Worm (Caenorhabditis elegans) whole organism, L4 larva: Measurements from ENCODE around the gene gpx-4.

ENCODE experiments used
- F10B5.3 ChIP-seq: sonication (generic microtip); optimal IDR thresholded peaks from 2 replicates; lab custom pipeline; 2016; ENCODE audit warnings: mild to moderate bottlenecking, missing genetic modification characterization, missing compliant biosample characterization
- F37D6.2 ChIP-seq: sonication (generic microtip); optimal IDR thresholded peaks from 2 replicates; lab custom pipeline; 2016; ENCODE audit warnings: mild to moderate bottlenecking, missing genetic modification characterization, missing compliant biosample characterization
- R02D3.7 ChIP-seq: fragments of 150-350 bp; sonication (generic microtip); optimal IDR thresholded peaks from 3 replicates; lab custom pipeline; 2014; ENCODE audit warnings: missing biosample characterization, missing genetic modification characterization
- T20F7.1 ChIP-seq: fragments of 200-800 bp; sonication (Bioruptor generic); optimal IDR thresholded peaks from 2 replicates; lab custom pipeline; 2018; ENCODE audit warnings: mild to moderate bottlenecking, missing genetic modification characterization, missing compliant biosample characterization
- T26A8.4 ChIP-seq: fragments of 200-800 bp; sonication (Bioruptor generic); IDR thresholded peaks from 2 replicates; pipeline ENCODE4 v1.3.6; 2022; ENCODE audit warnings: missing genetic modification characterization, missing compliant biosample characterization
- Y105C5A.15 ChIP-seq: fragments of 200-800 bp; sonication (Bioruptor generic); IDR thresholded peaks from 2 replicates; pipeline ENCODE4 v1.3.6; 2022; ENCODE audit warnings: missing genetic modification characterization, missing compliant biosample characterization
- Y48G9A.11 ChIP-seq: fragments of 200-800 bp; sonication (Bioruptor generic); IDR thresholded peaks from 2 replicates; pipeline ENCODE4 v1.3.6; 2022; ENCODE audit warnings: missing genetic modification reagents, missing genetic modification characterization, missing compliant biosample characterization
- Y75B8A.6 ChIP-seq: fragments of 200-800 bp; sonication (Bioruptor generic); IDR thresholded peaks from 2 replicates; pipeline ENCODE4 v1.3.6; 2022; ENCODE audit warnings: missing genetic modification reagents, missing genetic modification characterization, missing compliant biosample characterization
- ZK546.5 ChIP-seq, 2 experiments: sonication (generic microtip); optimal IDR thresholded peaks; 2 replicates each; lab custom pipeline; 2017; ENCODE audit warnings: missing biosample characterization in 2 of 2, missing genetic modification characterization in 2 of 2
- aha-1 ChIP-seq: fragments of 150-350 bp; peaks from one replicate; lab custom pipeline; 2014; ENCODE audit warnings: missing biosample characterization, missing genetic modification characterization
- aly-2 ChIP-seq: sonication (generic microtip); optimal IDR thresholded peaks from 2 replicates; lab custom pipeline; 2018; ENCODE audit warnings: missing biosample characterization, missing genetic modification characterization
- arid-1 ChIP-seq: fragments of 200-800 bp; sonication (Bioruptor generic); conservative IDR thresholded peaks from 2 replicates; pipeline ENCODE4 v1.3.6; 2022; ENCODE audit warnings: missing genetic modification reagents, missing genetic modification characterization, missing compliant biosample characterization
- ceh-32 ChIP-seq: sonication (generic microtip); optimal IDR thresholded peaks from 2 replicates; lab custom pipeline; 2016; ENCODE audit warnings: mild to moderate bottlenecking, missing genetic modification characterization, missing compliant biosample characterization; ENCODE audit not compliant: poor library complexity
- ceh-62 ChIP-seq: sonication (generic microtip); optimal IDR thresholded peaks from 2 replicates; lab custom pipeline; 2017; ENCODE audit warnings: missing biosample characterization, missing genetic modification characterization
- ctbp-1 ChIP-seq: fragments of 200-800 bp; sonication (Bioruptor generic); IDR thresholded peaks from 2 replicates; pipeline ENCODE4 v1.3.6; 2022; ENCODE audit warnings: missing genetic modification reagents, missing genetic modification characterization, missing compliant biosample characterization
- daf-12 ChIP-seq: fragments of 150-350 bp; optimal IDR thresholded peaks from 2 replicates; lab custom pipeline; 2014; ENCODE audit warnings: missing biosample characterization, missing genetic modification reagents, missing genetic modification characterization
- dmd-6 ChIP-seq: fragments of 200-800 bp; sonication (Bioruptor generic); IDR thresholded peaks from 2 replicates; pipeline ENCODE4 v1.3.6; 2022; ENCODE audit warnings: missing genetic modification reagents, missing genetic modification characterization, missing compliant biosample characterization
- dmd-8 ChIP-seq: fragments of 200-800 bp; sonication (Bioruptor generic); IDR thresholded peaks from 2 replicates; pipeline ENCODE4 v1.3.6; 2022; ENCODE audit warnings: missing genetic modification characterization, missing compliant biosample characterization
- dmd-9 ChIP-seq: fragments of 200-800 bp; sonication (Bioruptor generic); IDR thresholded peaks from 2 replicates; pipeline ENCODE4 v1.3.6; 2022; ENCODE audit warnings: missing genetic modification reagents, missing genetic modification characterization, missing compliant biosample characterization
- egl-43 ChIP-seq: fragments of 200-800 bp; sonication (Bioruptor generic); IDR thresholded peaks from 2 replicates; pipeline ENCODE4 v1.3.6; 2022; ENCODE audit warnings: missing genetic modification reagents, missing genetic modification characterization, missing compliant biosample characterization
- hif-1 ChIP-seq, 2 experiments: sonication (generic microtip); optimal IDR thresholded peaks; 2 replicates each; lab custom pipeline; 2016 to 2017; ENCODE audit warnings: missing compliant biosample characterization in 2 of 2, missing genetic modification characterization in 2 of 2, missing genetic modification reagents in 2 of 2, missing genotype in 2 of 2, mild to moderate bottlenecking in 1 of 2
- hlh-30 ChIP-seq: sonication (generic microtip); optimal IDR thresholded peaks from 2 replicates; lab custom pipeline; 2017; ENCODE audit warnings: antibody characterized with exemption, mild to moderate bottlenecking, missing genetic modification characterization, missing compliant biosample characterization; ENCODE audit not compliant: insufficient read depth
- jun-1 ChIP-seq: fragments of 150-350 bp; optimal IDR thresholded peaks from 2 replicates; lab custom pipeline; 2014; ENCODE audit warnings: missing biosample characterization, missing genetic modification reagents, missing genetic modification characterization
- lin-13 ChIP-seq: fragments of 150-350 bp; optimal IDR thresholded peaks from 2 replicates; lab custom pipeline; 2014; ENCODE audit warnings: missing biosample characterization, missing genetic modification reagents, missing genetic modification characterization
- lin-15B ChIP-seq: fragments of 150-350 bp; sonication (generic microtip); optimal IDR thresholded peaks from 3 replicates; lab custom pipeline; 2014; ENCODE audit warnings: missing biosample characterization, missing genetic modification characterization
- lin-29 ChIP-seq: fragments of 200-800 bp; sonication (Bioruptor generic); IDR thresholded peaks from 2 replicates; pipeline ENCODE4 v1.3.6; 2022; ENCODE audit warnings: missing genetic modification reagents, missing genetic modification characterization, missing compliant biosample characterization
- lin-39 ChIP-seq: fragments of 150-350 bp; optimal IDR thresholded peaks from 2 replicates; lab custom pipeline; 2014; ENCODE audit warnings: missing biosample characterization, missing genetic modification reagents, missing genetic modification characterization
- lsy-2 ChIP-seq, 2 experiments: fragments of 150-350 bp in 1 of 2; sonication (generic microtip) in 1 of 2; optimal IDR thresholded peaks; 2 replicates each; lab custom pipeline; 2014 to 2017; ENCODE audit warnings: missing biosample characterization in 2 of 2, missing genetic modification characterization in 2 of 2
- madf-5 ChIP-seq, 2 experiments: fragments of 200-800 bp; sonication (Bioruptor generic); IDR thresholded peaks; 2 replicates each; pipeline ENCODE4 v1.3.6; 2022; ENCODE audit warnings: missing compliant biosample characterization in 2 of 2, missing genetic modification characterization in 2 of 2
- mdt-29 ChIP-seq: fragments of 200-800 bp; sonication (Bioruptor generic); IDR thresholded peaks from 2 replicates; pipeline ENCODE4 v1.3.6; 2022; ENCODE audit warnings: missing genetic modification reagents, missing genetic modification characterization, missing compliant biosample characterization
- nhr-10 ChIP-seq: fragments of 150-350 bp; optimal IDR thresholded peaks from 2 replicates; lab custom pipeline; 2014; ENCODE audit warnings: missing biosample characterization, missing genetic modification characterization
- nhr-102 ChIP-seq: sonication (generic microtip); optimal IDR thresholded peaks from 2 replicates; lab custom pipeline; 2016; ENCODE audit warnings: mild to moderate bottlenecking, missing genetic modification characterization, moderate library complexity, missing compliant biosample characterization
- nhr-111 ChIP-seq: fragments of 200-800 bp; sonication (Bioruptor generic); optimal IDR thresholded peaks from 2 replicates; lab custom pipeline; 2018; ENCODE audit warnings: mild to moderate bottlenecking, missing genetic modification characterization, missing compliant biosample characterization
- nhr-41 ChIP-seq: fragments of 200-800 bp; sonication (Bioruptor generic); IDR thresholded peaks from 2 replicates; pipeline ENCODE4 v1.3.6; 2022; ENCODE audit warnings: missing genetic modification reagents, missing genetic modification characterization, missing compliant biosample characterization
- nhr-76 ChIP-seq: fragments of 150-350 bp; optimal IDR thresholded peaks from 2 replicates; lab custom pipeline; 2014; ENCODE audit warnings: missing biosample characterization, missing genetic modification characterization
- pha-4 ChIP-seq, 2 experiments: fragments of 150-350 bp in 1 of 2; fragments of 200-800 bp in 1 of 2; sonication (Bioruptor generic) in 1 of 2; IDR thresholded peaks in 1 of 2; optimal IDR thresholded peaks in 1 of 2; 2 replicates each; pipeline versions ENCODE4 v1.3.6 to Lab custom; 2014 to 2022; ENCODE audit warnings: missing genetic modification characterization in 2 of 2, missing genetic modification reagents in 2 of 2, missing biosample characterization in 1 of 2, missing compliant biosample characterization in 1 of 2
- php-3 ChIP-seq: fragments of 200-800 bp; sonication (Bioruptor generic); IDR thresholded peaks from 2 replicates; pipeline ENCODE4 v1.3.6; 2022; ENCODE audit warnings: missing genetic modification reagents, missing genetic modification characterization, missing compliant biosample characterization
- pqm-1 ChIP-seq: sonication (generic microtip); optimal IDR thresholded peaks from 2 replicates; lab custom pipeline; 2017; ENCODE audit warnings: missing biosample characterization, missing genetic modification characterization
- saeg-2 ChIP-seq: fragments of 200-800 bp; sonication (Bioruptor generic); IDR thresholded peaks from 2 replicates; pipeline ENCODE4 v1.3.6; 2022; ENCODE audit warnings: missing genetic modification reagents, missing genetic modification characterization, missing compliant biosample characterization
- sdz-12 ChIP-seq: fragments of 200-800 bp; sonication (Bioruptor generic); optimal IDR thresholded peaks from 2 replicates; lab custom pipeline; 2018; ENCODE audit warnings: mild to moderate bottlenecking, missing genetic modification characterization, missing compliant biosample characterization
- set-16 ChIP-seq: fragments of 200-800 bp; sonication (Bioruptor generic); IDR thresholded peaks from 2 replicates; pipeline ENCODE4 v1.3.6; 2022; ENCODE audit warnings: missing genetic modification reagents, missing genetic modification characterization, missing compliant biosample characterization
- spr-1 ChIP-seq: sonication (generic microtip); optimal IDR thresholded peaks from 2 replicates; lab custom pipeline; 2016; ENCODE audit warnings: mild to moderate bottlenecking, missing genetic modification characterization, missing compliant biosample characterization
- tag-97 ChIP-seq: fragments of 200-800 bp; sonication (Bioruptor generic); IDR thresholded peaks from 2 replicates; pipeline ENCODE4 v1.3.6; 2022; ENCODE audit warnings: missing genetic modification characterization, missing compliant biosample characterization
- tra-1 ChIP-seq: fragments of 200-800 bp; sonication (Bioruptor generic); IDR thresholded peaks from 2 replicates; pipeline ENCODE4 v1.3.6; 2022; ENCODE audit warnings: missing genetic modification reagents, missing genetic modification characterization, missing compliant biosample characterization
- unc-62 ChIP-seq, 3 experiments: fragments of 150-350 bp in 1 of 3; sonication (generic microtip); optimal IDR thresholded peaks in 2 of 3; peaks in 1 of 3; 1 replicate in 1 of 3; 2 replicates in 2 of 3; lab custom pipeline; 2014 to 2017; ENCODE audit warnings: missing biosample characterization in 3 of 3, missing genetic modification characterization in 3 of 3, missing genetic modification reagents in 3 of 3, missing genotype in 1 of 3
- vab-7 ChIP-seq: fragments of 200-800 bp; sonication (Bioruptor generic); IDR thresholded peaks from 2 replicates; pipeline ENCODE4 v1.3.6; 2022; ENCODE audit warnings: missing genetic modification reagents, missing genetic modification characterization, missing compliant biosample characterization
- zag-1 ChIP-seq: fragments of 150-350 bp; optimal IDR thresholded peaks from 2 replicates; lab custom pipeline; 2014; ENCODE audit warnings: missing biosample characterization, missing genetic modification characterization
- zfp-2 ChIP-seq: sonication (generic microtip); optimal IDR thresholded peaks from 2 replicates; lab custom pipeline; 2016; ENCODE audit warnings: mild to moderate bottlenecking, missing genetic modification characterization, missing compliant biosample characterization
- zip-2 ChIP-seq: fragments of 150-350 bp; optimal IDR thresholded peaks from 2 replicates; lab custom pipeline; 2014; ENCODE audit warnings: missing biosample characterization, missing genetic modification characterization

The gpx-4 gene

DNA sequence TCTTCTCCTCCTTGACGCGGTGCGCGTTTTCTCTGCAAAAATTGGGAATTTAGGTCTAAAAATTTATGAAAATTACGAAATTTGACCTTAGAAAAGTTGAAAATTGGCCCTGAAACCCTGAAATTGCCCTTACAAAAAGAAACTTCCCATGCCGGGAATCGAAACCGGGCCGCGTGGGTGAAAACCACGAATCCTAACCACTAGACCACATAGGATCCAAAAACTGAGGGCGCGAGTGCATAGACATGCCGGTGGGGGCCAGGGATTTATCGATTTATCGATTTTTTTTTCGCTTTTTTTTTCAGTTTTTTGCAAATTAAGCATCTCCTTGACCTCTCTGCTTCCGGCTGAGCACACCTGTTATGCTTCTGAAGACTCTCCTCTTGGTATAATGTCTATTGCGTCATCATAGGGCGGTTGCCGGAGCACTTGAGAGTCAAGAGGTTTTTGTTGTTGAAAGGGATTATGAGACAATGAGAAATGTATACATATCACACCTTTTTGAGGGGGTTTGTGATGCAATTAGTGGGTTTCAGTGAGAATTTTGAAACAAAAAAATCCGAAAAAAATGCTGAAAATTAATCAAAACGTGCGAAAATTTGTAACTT, 35.0 kb downstream of the gpx-4 start:
- no peak for TF ChIP-seq aly-2
- peak; percentile 78 for TF ChIP-seq vab-7 (GFP tag; lab: Robert Waterston, UW)
- no peak for TF ChIP-seq nhr-76 (tag; lab: Kevin White, UChicago)
- no peak; the same call in 1 of the 2 replicates for TF ChIP-seq Y75B8A.6 (GFP tag; lab: Robert Waterston, UW)
- peak; percentile 91 for TF ChIP-seq Y105C5A.15 (GFP tag; lab: Robert Waterston, UW)
- TF ChIP-seq unc-62 (GFP tag; optimal IDR thresholded peaks at IDR 0.05 in 1 of 2; lab: Kevin White, UChicago), result no peak
- no peak for TF ChIP-seq unc-62 (tag; optimal IDR thresholded peaks at IDR 0.05; lab: Kevin White, UChicago)
- TF ChIP-seq lin-13 (GFP tag; lab: Kevin White, UChicago), result no peak
- no peak for TF ChIP-seq ceh-32
- peak; percentile 96 for TF ChIP-seq dmd-8 (GFP tag; lab: Robert Waterston, UW)
- TF ChIP-seq pha-4 (GFP tag; IDR thresholded peaks at IDR 0.05; lab: Robert Waterston, UW), result peak; percentile 87
- no peak for TF ChIP-seq pha-4 (tag; optimal IDR thresholded peaks at IDR 0.05; lab: Kevin White, UChicago)
- peak; percentile 65 for TF ChIP-seq sdz-12 (GFP tag; lab: Kevin White, UChicago)
- peak; percentile 32 for TF ChIP-seq hlh-30 (tag; lab: Kevin White, UChicago)
- peak; percentile 97 for TF ChIP-seq egl-43 (GFP tag; lab: Robert Waterston, UW)
- no peak for TF ChIP-seq zfp-2
- TF ChIP-seq mdt-29, result peak; percentile 40; the same call in 1 of the 2 replicates
- no peak for TF ChIP-seq nhr-111
- TF ChIP-seq zag-1 (tag; lab: Kevin White, UChicago), result no peak
- peak; percentile 88 for TF ChIP-seq Y48G9A.11 (GFP tag; lab: Robert Waterston, UW)
- no peak for TF ChIP-seq nhr-10
- TF ChIP-seq R02D3.7 (tag; lab: Kevin White, UChicago), result no peak
- TF ChIP-seq F10B5.3 (tag; lab: Kevin White, UChicago), result no peak
- TF ChIP-seq set-16, result peak; percentile 40; the same call in 1 of the 2 replicates
- TF ChIP-seq tag-97 (GFP tag; lab: Robert Waterston, UW), result no peak
- TF ChIP-seq jun-1 (tag; lab: Kevin White, UChicago), result no peak
- TF ChIP-seq lin-29 (GFP tag; lab: Robert Waterston, UW), result peak; percentile 35; the same call in 1 of the 2 replicates
- peak; percentile 18 for TF ChIP-seq aha-1 (tag; lab: Kevin White, UChicago)
- TF ChIP-seq arid-1 (GFP tag; lab: Robert Waterston, UW), result peak; percentile 83
- peak; percentile 40 for TF ChIP-seq F37D6.2 (tag; lab: Kevin White, UChicago)
- peak in 1 of 2 experiments; percentile 43 for TF ChIP-seq lsy-2 (tag; optimal IDR thresholded peaks at IDR 0.05; lab: Kevin White, UChicago)
- TF ChIP-seq saeg-2, result no peak
- TF ChIP-seq dmd-9 (GFP tag; lab: Robert Waterston, UW), result peak; percentile 59; the same call in 1 of the 2 replicates
- peak; percentile 53 for TF ChIP-seq dmd-6 (GFP tag; lab: Robert Waterston, UW)
- peak; percentile 76 for TF ChIP-seq tra-1 (GFP tag; lab: Robert Waterston, UW)
- no peak for TF ChIP-seq lin-15B (tag; lab: Kevin White, UChicago)
- peak; percentile 84 for TF ChIP-seq ctbp-1
- no peak for TF ChIP-seq zip-2 (tag; lab: Kevin White, UChicago)
- TF ChIP-seq madf-5 (GFP tag; IDR thresholded peaks at IDR 0.05; lab: Robert Waterston, UW), result peak; percentile 82 to 84; a peak in 2 of 4 replicates
- TF ChIP-seq ceh-62, result no peak
- TF ChIP-seq spr-1, result peak; percentile 13
- peak; percentile 68 for TF ChIP-seq nhr-102
- TF ChIP-seq lin-39 (tag; lab: Kevin White, UChicago), result no peak
- TF ChIP-seq ZK546.5 (tag; optimal IDR thresholded peaks at IDR 0.05; lab: Kevin White, UChicago), result no peak
- TF ChIP-seq T20F7.1, result peak; percentile 0
- TF ChIP-seq nhr-41 (GFP tag; lab: Robert Waterston, UW), result peak; percentile 94; the same call in 1 of the 2 replicates
- no peak for TF ChIP-seq pqm-1 (tag; lab: Kevin White, UChicago)
- no peak for TF ChIP-seq daf-12 (tag; lab: Kevin White, UChicago)
- TF ChIP-seq T26A8.4 (GFP tag; lab: Robert Waterston, UW), result no peak; the same call in 1 of the 2 replicates
- no peak for TF ChIP-seq hif-1 (tag; optimal IDR thresholded peaks at IDR 0.05; lab: Kevin White, UChicago)
- peak; percentile 78 for TF ChIP-seq php-3 (GFP tag; lab: Robert Waterston, UW)
